Fruit fly (Drosophila melanogaster) whole organism, embryonic: ENCODE results near the gene Nepl14.

Experiments
- ATbp ChIP-seq: fragments of 200-800 bp; sonication (Bioruptor generic); optimal IDR thresholded peaks from 2 replicates; lab custom pipeline; 2017; ENCODE audit warnings: missing biosample characterization, mild to moderate bottlenecking, missing genetic modification characterization, missing genetic modification reagents
- BEAF-32 ChIP-seq: fragments of 200-800 bp; sonication (Bioruptor generic); optimal IDR thresholded peaks from 3 replicates; lab custom pipeline; 2017; ENCODE audit warnings: missing biosample characterization, missing genetic modification characterization, mild to moderate bottlenecking, moderate library complexity, missing genetic modification reagents
- CG10321 ChIP-seq: fragments of 200-800 bp; sonication (Bioruptor generic); IDR thresholded peaks from 2 replicates; pipeline ENCODE4 v1.3.6; 2022; ENCODE audit warnings: missing biosample characterization, missing genetic modification characterization
- CG11504 ChIP-seq: fragments of 200-800 bp; sonication (Bioruptor generic); optimal IDR thresholded peaks from 3 replicates; lab custom pipeline; 2019; ENCODE audit warnings: missing biosample characterization, mild to moderate bottlenecking, missing genetic modification characterization, moderate library complexity
- CG12659 ChIP-seq: fragments of 200-800 bp; sonication (Bioruptor generic); optimal IDR thresholded peaks from 3 replicates; lab custom pipeline; 2017; ENCODE audit warnings: mild to moderate bottlenecking, missing biosample characterization, missing genetic modification reagents, missing genetic modification characterization
- CG13424 ChIP-seq: fragments of 200-800 bp; sonication (Bioruptor generic); optimal IDR thresholded peaks from 2 replicates; lab custom pipeline; 2019; ENCODE audit warnings: missing biosample characterization, mild to moderate bottlenecking, missing genetic modification characterization, moderate library complexity
- CG14014 ChIP-seq: fragments of 200-800 bp; sonication (Bioruptor generic); IDR thresholded peaks from 2 replicates; pipeline ENCODE4 v1.3.6; 2022; ENCODE audit warnings: missing biosample characterization, missing genetic modification characterization
- CG1529 ChIP-seq: fragments of 200-800 bp; sonication (Bioruptor generic); optimal IDR thresholded peaks from 3 replicates; lab custom pipeline; 2018; ENCODE audit warnings: missing biosample characterization, missing genetic modification characterization
- CG1647 ChIP-seq: fragments of 200-800 bp; sonication (Bioruptor generic); optimal IDR thresholded peaks from 3 replicates; lab custom pipeline; 2016; ENCODE audit warnings: missing biosample characterization, missing genetic modification characterization
- CG2199 ChIP-seq: fragments of 200-800 bp; sonication (Bioruptor generic); IDR thresholded peaks from 3 replicates; pipeline ENCODE4 v1.3.6; 2022; ENCODE audit warnings: missing biosample characterization, missing genetic modification characterization
- CG2875 ChIP-seq: fragments of 200-800 bp; sonication (Bioruptor generic); optimal IDR thresholded peaks from 2 replicates; lab custom pipeline; 2017; ENCODE audit warnings: missing biosample characterization, mild to moderate bottlenecking, missing genetic modification characterization, missing genetic modification reagents
- CG34224 ChIP-seq: fragments of 200-800 bp; sonication (Bioruptor generic); IDR thresholded peaks from 3 replicates; pipeline ENCODE4 v1.3.6; 2022; ENCODE audit warnings: missing biosample characterization, missing genetic modification characterization; ENCODE audit not compliant: partially characterized antibody
- CG4360 ChIP-seq: fragments of 200-800 bp; sonication (Bioruptor generic); IDR thresholded peaks from 2 replicates; pipeline ENCODE4 v1.3.6; 2022; ENCODE audit warnings: missing biosample characterization, missing genetic modification characterization
- CG6272 ChIP-seq: fragments of 200-800 bp; sonication (Bioruptor generic); IDR thresholded peaks from 2 replicates; pipeline ENCODE4 v1.3.6; 2022; ENCODE audit warnings: missing biosample characterization, missing genetic modification characterization
- CG6654 ChIP-seq: fragments of 200-800 bp; sonication (Bioruptor generic); optimal IDR thresholded peaks from 2 replicates; lab custom pipeline; 2017; ENCODE audit warnings: missing biosample characterization, mild to moderate bottlenecking, missing genetic modification characterization
- CG8765 ChIP-seq: fragments of 200-800 bp; sonication (Bioruptor generic); IDR thresholded peaks from 2 replicates; pipeline ENCODE4 v1.3.6; 2022; ENCODE audit warnings: missing biosample characterization, missing genetic modification characterization
- Dbx ChIP-seq: fragments of 200-800 bp; sonication (Bioruptor generic); IDR thresholded peaks from 3 replicates; pipeline ENCODE4 v1.3.6; 2022; ENCODE audit warnings: missing biosample characterization, missing genetic modification characterization
- Elba2 ChIP-seq: fragments of 200-800 bp; sonication (Bioruptor generic); optimal IDR thresholded peaks from 3 replicates; lab custom pipeline; 2016; ENCODE audit warnings: missing biosample characterization, missing genetic modification characterization
- Gug ChIP-seq: fragments of 200-800 bp; sonication (Bioruptor generic); IDR thresholded peaks from 4 replicates; pipeline ENCODE4 v1.3.6; 2022; ENCODE audit warnings: missing biosample characterization, missing genetic modification characterization
- H2.0 ChIP-seq: fragments of 200-800 bp; sonication (Bioruptor generic); IDR thresholded peaks from 2 replicates; pipeline ENCODE4 v1.3.6; 2022; ENCODE audit warnings: missing biosample characterization, missing genetic modification characterization
- Hmr ChIP-seq: fragments of 200-800 bp; sonication (Bioruptor generic); optimal IDR thresholded peaks from 3 replicates; lab custom pipeline; 2017; ENCODE audit warnings: mild to moderate bottlenecking, missing biosample characterization, missing genetic modification reagents, missing genetic modification characterization
- Lpt ChIP-seq: fragments of >200 bp; optimal IDR thresholded peaks from 2 replicates; lab custom pipeline; 2018; ENCODE audit warnings: missing biosample characterization, missing genetic modification characterization
- NfI ChIP-seq: fragments of 200-800 bp; sonication (Bioruptor generic); optimal IDR thresholded peaks from 3 replicates; lab custom pipeline; 2018; ENCODE audit warnings: missing biosample characterization, mild to moderate bottlenecking, missing genetic modification characterization, moderate library complexity
- Pdp1 ChIP-seq, 2 experiments: fragments of 200-800 bp; sonication (Bioruptor generic); optimal IDR thresholded peaks; 3 replicates each; lab custom pipeline; 2016; ENCODE audit warnings: missing biosample characterization in 2 of 2, missing genetic modification characterization in 2 of 2, mild to moderate bottlenecking in 1 of 2, moderate library complexity in 1 of 2
- Rfx ChIP-seq: fragments of 200-800 bp; sonication (Bioruptor generic); IDR thresholded peaks from 2 replicates; pipeline ENCODE4 v1.3.6; 2022; ENCODE audit warnings: missing biosample characterization, missing genetic modification characterization
- Sox100B ChIP-seq: fragments of 200-800 bp; sonication (Bioruptor generic); optimal IDR thresholded peaks from 3 replicates; lab custom pipeline; 2018; ENCODE audit warnings: missing biosample characterization, mild to moderate bottlenecking, missing genetic modification characterization
- Spps ChIP-seq: fragments of 200-800 bp; sonication (Bioruptor generic); optimal IDR thresholded peaks from 2 replicates; lab custom pipeline; 2018; ENCODE audit warnings: missing biosample characterization, mild to moderate bottlenecking, missing genetic modification characterization
- aop ChIP-seq: fragments of 200-800 bp; sonication (Bioruptor generic); IDR thresholded peaks from 2 replicates; pipeline ENCODE4 v1.3.6; 2022; ENCODE audit warnings: missing biosample characterization, missing genetic modification characterization
- bigmax ChIP-seq: fragments of 200-800 bp; sonication (Bioruptor generic); optimal IDR thresholded peaks from 2 replicates; lab custom pipeline; 2018; ENCODE audit warnings: missing biosample characterization, mild to moderate bottlenecking, missing genetic modification characterization
- dati ChIP-seq: fragments of 200-800 bp; sonication (Bioruptor generic); IDR thresholded peaks from 2 replicates; pipeline ENCODE4 v1.3.6; 2022; ENCODE audit warnings: missing biosample characterization, missing genetic modification characterization
- dpn ChIP-seq, 2 experiments: fragments of 200-800 bp; sonication (Bioruptor generic); optimal IDR thresholded peaks; 3 replicates each; lab custom pipeline; 2016; ENCODE audit warnings: missing biosample characterization in 2 of 2, missing genetic modification characterization in 2 of 2
- dysf ChIP-seq: fragments of 200-800 bp; sonication (Bioruptor generic); IDR thresholded peaks from 3 replicates; pipeline ENCODE4 v1.3.6; 2022; ENCODE audit warnings: missing biosample characterization, missing genetic modification characterization
- hb ChIP-seq: fragments of 200-800 bp; sonication (Bioruptor generic); IDR thresholded peaks from 3 replicates; pipeline ENCODE4 v1.3.6; 2022; ENCODE audit warnings: missing biosample characterization, missing genetic modification characterization; ENCODE audit not compliant: partially characterized antibody
- hkb ChIP-seq, 2 experiments: fragments of 200-800 bp in 1 of 2; fragments of >200 bp in 1 of 2; sonication (Bioruptor generic) in 1 of 2; IDR thresholded peaks in 1 of 2; optimal IDR thresholded peaks in 1 of 2; 2 replicates each; pipeline versions ENCODE4 v1.3.6 to Lab custom; 2017 to 2022; ENCODE audit warnings: missing biosample characterization in 1 of 2, missing genetic modification characterization in 1 of 2
- jumu ChIP-seq: fragments of 200-800 bp; sonication (Bioruptor generic); optimal IDR thresholded peaks from 3 replicates; lab custom pipeline; 2016; ENCODE audit warnings: missing biosample characterization, missing genetic modification characterization
- knrl ChIP-seq: fragments of 200-800 bp; sonication (Bioruptor generic); IDR thresholded peaks from 3 replicates; pipeline ENCODE4 v1.3.6; 2022; ENCODE audit warnings: missing biosample characterization, missing genetic modification characterization; ENCODE audit not compliant: partially characterized antibody
- mld ChIP-seq: fragments of 200-800 bp; sonication (Bioruptor generic); IDR thresholded peaks from 3 replicates; pipeline ENCODE4 v1.3.6; 2022; ENCODE audit warnings: missing biosample characterization, missing genetic modification characterization; ENCODE audit not compliant: partially characterized antibody
- pnt ChIP-seq: fragments of 200-800 bp; sonication (Bioruptor generic); optimal IDR thresholded peaks from 3 replicates; lab custom pipeline; 2016; ENCODE audit warnings: missing biosample characterization, missing genetic modification characterization
- psq ChIP-seq: fragments of 200-800 bp; sonication (Bioruptor generic); optimal IDR thresholded peaks from 2 replicates; lab custom pipeline; 2017; ENCODE audit warnings: missing biosample characterization, missing genetic modification characterization
- ranshi ChIP-seq: fragments of 200-800 bp; sonication (Bioruptor generic); IDR thresholded peaks from 2 replicates; pipeline ENCODE4 v1.3.6; 2022; ENCODE audit warnings: missing biosample characterization, missing genetic modification characterization
- sd ChIP-seq: fragments of 200-800 bp; sonication (Bioruptor generic); optimal IDR thresholded peaks from 3 replicates; lab custom pipeline; 2018; ENCODE audit warnings: missing biosample characterization, mild to moderate bottlenecking, missing genetic modification characterization, moderate library complexity
- so ChIP-seq: fragments of 200-800 bp; sonication (Bioruptor generic); IDR thresholded peaks from 3 replicates; pipeline ENCODE4 v1.3.6; 2022; ENCODE audit warnings: missing biosample characterization, missing genetic modification characterization
- tgo ChIP-seq: fragments of 200-800 bp; sonication (Bioruptor generic); IDR thresholded peaks from 3 replicates; pipeline ENCODE4 v1.3.6; 2022; ENCODE audit warnings: missing biosample characterization, missing genetic modification characterization
- twi ChIP-seq: fragments of 200-800 bp; optimal IDR thresholded peaks from 2 replicates; lab custom pipeline; 2019; ENCODE audit warnings: missing biosample characterization, mild to moderate bottlenecking, missing genetic modification characterization, moderate library complexity
- unc-4 ChIP-seq: fragments of 200-800 bp; sonication (Bioruptor generic); IDR thresholded peaks from 2 replicates; pipeline ENCODE4 v1.3.6; 2022; ENCODE audit warnings: missing biosample characterization, missing genetic modification characterization; ENCODE audit not compliant: partially characterized antibody
- z ChIP-seq: fragments of 200-800 bp; sonication (Bioruptor generic); IDR thresholded peaks from 3 replicates; pipeline ENCODE4 v1.3.6; 2022; ENCODE audit warnings: missing biosample characterization, missing genetic modification characterization
- zen2 ChIP-seq: fragments of 200-800 bp; sonication (Bioruptor generic); IDR thresholded peaks from 3 replicates; pipeline ENCODE4 v1.3.6; 2022; ENCODE audit warnings: missing biosample characterization, missing genetic modification characterization; ENCODE audit not compliant: partially characterized antibody

Nepl14 gene

dm6 chr3R:22789106-22789505, 25.6 kb upstream of the Nepl14 start (continued):
- TF ChIP-seq Gug (GFP tag; lab: Robert Waterston, UW): no peak
- no peak for TF ChIP-seq Lpt (GFP tag; lab: Kevin White, UChicago)
- no peak for TF ChIP-seq psq (GFP tag; lab: Kevin White, UChicago)
- no peak for TF ChIP-seq z (GFP tag; lab: Robert Waterston, UW)
- TF ChIP-seq knrl (GFP tag; lab: Robert Waterston, UW): no peak
- TF ChIP-seq CG4360 (GFP tag; lab: Robert Waterston, UW): no peak
- TF ChIP-seq CG34224: no peak
- no peak for TF ChIP-seq BEAF-32
- TF ChIP-seq CG6654 (GFP tag; lab: Kevin White, UChicago): no peak
- TF ChIP-seq tgo (GFP tag; lab: Robert Waterston, UW): no peak
- TF ChIP-seq twi (tag; lab: Kevin White, UChicago): peak; percentile 31
- TF ChIP-seq aop (GFP tag; lab: Robert Waterston, UW): no peak
- no peak for TF ChIP-seq dpn (GFP tag; optimal IDR thresholded peaks at IDR 0.05; lab: Kevin White, UChicago)
- no peak for TF ChIP-seq unc-4 (GFP tag; lab: Robert Waterston, UW)
- TF ChIP-seq dati (GFP tag; lab: Robert Waterston, UW): no peak
- no peak for TF ChIP-seq CG8765 (GFP tag; lab: Robert Waterston, UW)
- TF ChIP-seq ranshi: no peak

dm6 chr3R:22784674-22785316, 21.3 kb upstream of the Nepl14 start:
- TF ChIP-seq so (GFP tag; lab: Robert Waterston, UW) (no peak), BEAF-32 (no peak), Spps (tag; lab: Kevin White, UChicago) (no peak), CG11504 (tag; lab: Kevin White, UChicago) (peak; percentile 93), z (GFP tag; lab: Robert Waterston, UW) (0 out of 3 replicates have a peak, but pooled peaks have one; percentile 15), CG1647 (GFP tag; lab: Kevin White, UChicago) (no peak), CG6272 (GFP tag; lab: Robert Waterston, UW) (0 out of 2 replicates have a peak, but pooled peaks have one; percentile 5), Rfx (GFP tag; lab: Robert Waterston, UW) (no peak), H2.0 (GFP tag; lab: Robert Waterston, UW) (no peak), mld (GFP tag; lab: Robert Waterston, UW) (0 out of 3 replicates have a peak, but pooled peaks have one; percentile 14), ATbp (GFP tag; lab: Kevin White, UChicago) (no peak), hkb (optimal IDR thresholded peaks at IDR 0.05; lab: Kevin White, UChicago) (no peak), hkb (GFP tag; IDR thresholded peaks at IDR 0.05; lab: Robert Waterston, UW) (no peak), hb (peak; percentile 56; the same call in 1 of the 3 replicates), CG1529 (GFP tag; lab: Kevin White, UChicago) (no peak), Dbx (0 out of 3 replicates have a peak, but pooled peaks have one; percentile 16), jumu (GFP tag; lab: Kevin White, UChicago) (no peak), CG2199 (0 out of 3 replicates have a peak, but pooled peaks have one; percentile 17)

- TF ChIP-seq Hmr (GFP tag; lab: Kevin White, UChicago) (peak; percentile 20), pnt (no peak), CG2875 (GFP tag; lab: Kevin White, UChicago) (no peak), Pdp1 (GFP tag; optimal IDR thresholded peaks at IDR 0.05; lab: Kevin White, UChicago) (peak in 1 of 2 experiments; percentile 93), bigmax (GFP tag; lab: Kevin White, UChicago) (peak; percentile 43), twi (tag; lab: Kevin White, UChicago) (peak; percentile 14), zen2 (GFP tag; lab: Robert Waterston, UW) (0 out of 3 replicates have a peak, but pooled peaks have one; percentile 37), NfI (GFP tag; lab: Kevin White, UChicago) (peak; percentile 29), CG10321 (GFP tag; lab: Robert Waterston, UW) (no peak), Sox100B (no peak), CG13424 (tag; lab: Kevin White, UChicago) (peak; percentile 2), CG14014 (GFP tag; lab: Robert Waterston, UW) (peak; percentile 53; the same call in 1 of the 2 replicates), CG12659 (peak; percentile 5), Elba2 (no peak), sd (tag; lab: Kevin White, UChicago) (peak; percentile 22), dysf (GFP tag; lab: Robert Waterston, UW) (0 out of 3 replicates have a peak, but pooled peaks have one; percentile 19)
These were observed 17.9 kb upstream of the Nepl14 start for dm6 chr3R:22781412-22781811.
